Fruit fly (Drosophila melanogaster): ENCODE results near the gene loco.

- TF ChIP-seq jim (GFP tag; optimal IDR thresholded peaks at IDR 0.05) = no peak
- no peak for TF ChIP-seq CrebA (GFP tag; optimal IDR thresholded peaks at IDR 0.05; ENCODE audit: borderline replicate concordance)
- TF ChIP-seq woc (GFP tag; optimal IDR thresholded peaks at IDR 0.05) = no peak
- no peak for TF ChIP-seq psq (GFP tag; optimal IDR thresholded peaks at IDR 0.05)
- no peak for TF ChIP-seq sage (GFP tag; optimal IDR thresholded peaks at IDR 0.05)
- no peak for TF ChIP-seq CG32264 (GFP tag; optimal IDR thresholded peaks at IDR 0.05)
Measured at dm6 chr3R:22589311-22589710, 49.9 kb downstream of the loco start.

Measured in whole organism, wandering third instar larva.